Fruit fly (Drosophila melanogaster): ENCODE data around the gene PH4alphaEFB.

The PH4alphaEFB gene

dm6 chr3R:30531989-30532653 lies 66.3 kb downstream of the PH4alphaEFB start, which contains the start of gene tmod (continued):
- no peak for TF ChIP-seq Hr38 (GFP tag; optimal IDR thresholded peaks at IDR 0.05)
- peak; percentile 6 for TF ChIP-seq CG16779 (tag; optimal IDR thresholded peaks at IDR 0.05)
- peak; percentile 59 for TF ChIP-seq pdm3 (GFP tag; optimal IDR thresholded peaks at IDR 0.05)
- no peak for TF ChIP-seq CG8632 (GFP tag; optimal IDR thresholded peaks at IDR 0.05)
- TF ChIP-seq topi (GFP tag; optimal IDR thresholded peaks at IDR 0.05) = peak; percentile 39
- peak; percentile 19 for TF ChIP-seq CG11762 (GFP tag; optimal IDR thresholded peaks at IDR 0.05; ENCODE audit: insufficient read depth)
- peak in 1 of 2 experiments; percentile 34 for TF ChIP-seq salr (GFP tag; optimal IDR thresholded peaks at IDR 0.05)
- peak; percentile 43 for TF ChIP-seq acj6 (GFP tag; optimal IDR thresholded peaks at IDR 0.05)
- peak; percentile 26 for TF ChIP-seq Hr39 (GFP tag; optimal IDR thresholded peaks at IDR 0.05)
- peak; percentile 15 for TF ChIP-seq Ets21C (GFP tag; optimal IDR thresholded peaks at IDR 0.05)
- peak; percentile 51 for TF ChIP-seq Gug (GFP tag; IDR thresholded peaks at IDR 0.05)
- peak; percentile 24 for TF ChIP-seq Sox102F (GFP tag; optimal IDR thresholded peaks at IDR 0.05)
- TF ChIP-seq lz (GFP tag; optimal IDR thresholded peaks at IDR 0.05) = peak; percentile 42
- peak; percentile 29 for TF ChIP-seq Lpt (GFP tag; optimal IDR thresholded peaks at IDR 0.05)
- TF ChIP-seq achi (GFP tag; optimal IDR thresholded peaks at IDR 0.05) = peak; percentile 49
- peak; percentile 83 for TF ChIP-seq Eip78C (GFP tag)
- no peak for TF ChIP-seq CG11294 (GFP tag; IDR thresholded peaks at IDR 0.05)
- peak; percentile 36 for TF ChIP-seq esn (GFP tag; optimal IDR thresholded peaks at IDR 0.05)
- TF ChIP-seq spab (GFP tag; optimal IDR thresholded peaks at IDR 0.05) = no peak
- peak; percentile 17 for TF ChIP-seq CG4318 (GFP tag; optimal IDR thresholded peaks at IDR 0.05)
- peak; percentile 72; the same call in 2 of the 3 replicates for TF ChIP-seq eg (GFP tag; IDR thresholded peaks at IDR 0.05)
- TF ChIP-seq dsx (GFP tag; optimal IDR thresholded peaks at IDR 0.05; ENCODE audit: poor library complexity, severe bottlenecking) = no peak
- peak; percentile 69; the same call in 2 of the 3 replicates for TF ChIP-seq CG8119 (GFP tag; IDR thresholded peaks at IDR 0.05)
- peak; percentile 63; the same call in 2 of the 3 replicates for TF ChIP-seq CG6163 (GFP tag; IDR thresholded peaks at IDR 0.05)
- peak; percentile 76 for TF ChIP-seq Hr4 (GFP tag; optimal IDR thresholded peaks at IDR 0.05)
- TF ChIP-seq fd59A (GFP tag; optimal IDR thresholded peaks at IDR 0.05) = no peak
- peak; percentile 31 for TF ChIP-seq CG10669 (GFP tag; optimal IDR thresholded peaks at IDR 0.05)
- peak; percentile 45 for TF ChIP-seq dac (GFP tag; optimal IDR thresholded peaks at IDR 0.05)
- no peak for TF ChIP-seq CG8319 (GFP tag; optimal IDR thresholded peaks at IDR 0.05)
- no peak for TF ChIP-seq CG9139 (GFP tag; optimal IDR thresholded peaks at IDR 0.05)
- TF ChIP-seq Blimp-1 (GFP tag; optimal IDR thresholded peaks at IDR 0.05) = no peak
- peak; percentile 85 for TF ChIP-seq CG15336 (GFP tag; IDR thresholded peaks at IDR 0.05)
- peak; percentile 66 for TF ChIP-seq svp (GFP tag)
- peak; percentile 19 for TF ChIP-seq CG6854 (GFP tag; optimal IDR thresholded peaks at IDR 0.05)
- TF ChIP-seq CG6808 (GFP tag; optimal IDR thresholded peaks at IDR 0.05) = no peak

- TF ChIP-seq esn (GFP tag; optimal IDR thresholded peaks at IDR 0.05) (no peak), pdm3 (GFP tag; optimal IDR thresholded peaks at IDR 0.05) (no peak), CG8319 (GFP tag; optimal IDR thresholded peaks at IDR 0.05) (no peak), salr (GFP tag; optimal IDR thresholded peaks at IDR 0.05) (no peak), CG6163 (GFP tag; IDR thresholded peaks at IDR 0.05) (peak; percentile 25; the same call in 1 of the 3 replicates), Ets21C (GFP tag; optimal IDR thresholded peaks at IDR 0.05) (no peak), cyc (GFP tag; optimal IDR thresholded peaks at IDR 0.05) (no peak), Sox15 (GFP tag; optimal IDR thresholded peaks at IDR 0.05) (no peak), CG6792 (GFP tag; optimal IDR thresholded peaks at IDR 0.05) (no peak), eg (GFP tag; IDR thresholded peaks at IDR 0.05) (peak; percentile 67; the same call in 2 of the 3 replicates), CG31627 (GFP tag; optimal IDR thresholded peaks at IDR 0.05) (no peak), CG15336 (GFP tag; IDR thresholded peaks at IDR 0.05) (0 out of 2 replicates have a peak, but pooled peaks have one; percentile 17), CG6276 (GFP tag; optimal IDR thresholded peaks at IDR 0.05) (peak; percentile 42)
Measured at dm6 chr3R:30534444-30534843, 68.6 kb downstream of the PH4alphaEFB start.

Data from whole organism, prepupa.